Worm (Caenorhabditis elegans): ENCODE measurements around the gene C17H11.4.
"Not testable (repeated sequence)": the region's sequence is repeated elsewhere in the genome, so short reads cannot be mapped to it uniquely, and the experiment has no call there.

- TF ChIP-seq ama-1 (optimal IDR thresholded peaks at IDR 0.05); nhr-28 (tag; optimal IDR thresholded peaks at IDR 0.05): not testable (repeated sequence)
- peak; percentile 2 for TF ChIP-seq elt-2 (tag; optimal IDR thresholded peaks at IDR 0.05)
These were observed 28.8 kb downstream of the C17H11.4 start for ce11 chrX:8152560-8153043.

All from whole organism, L3 larva.